Worm (Caenorhabditis elegans) whole organism, late embryonic: ENCODE results near the gene str-264.

Experiments
- C08G9.2 ChIP-seq: sonication (generic microtip); optimal IDR thresholded peaks from 2 replicates; lab custom pipeline; 2016; ENCODE audit warnings: mild to moderate bottlenecking, missing genetic modification characterization, moderate library complexity, missing compliant biosample characterization
- K09A11.1 ChIP-seq: sonication (generic microtip); optimal IDR thresholded peaks from 2 replicates; lab custom pipeline; 2017; ENCODE audit warnings: antibody characterized with exemption, mild to moderate bottlenecking, missing genetic modification characterization, missing compliant biosample characterization; ENCODE audit not compliant: insufficient read depth
- T23F11.4 ChIP-seq: fragments of 200-800 bp; sonication (Bioruptor generic); optimal IDR thresholded peaks from 2 replicates; lab custom pipeline; 2018; ENCODE audit warnings: mild to moderate bottlenecking, missing genetic modification characterization, missing compliant biosample characterization
- ahr-1 ChIP-seq: sonication (generic microtip); optimal IDR thresholded peaks from 2 replicates; lab custom pipeline; 2016; ENCODE audit warnings: missing genetic modification characterization, missing compliant biosample characterization
- ama-1 ChIP-seq: fragments of 150-350 bp; optimal IDR thresholded peaks from 2 replicates; lab custom pipeline; 2014
- ceh-14 ChIP-seq: sonication (generic microtip); optimal IDR thresholded peaks from 2 replicates; lab custom pipeline; 2016; ENCODE audit warnings: missing genotype, missing genetic modification characterization, missing compliant biosample characterization
- ceh-18 ChIP-seq: sonication (generic microtip); optimal IDR thresholded peaks from 2 replicates; lab custom pipeline; 2016; ENCODE audit warnings: missing genetic modification characterization, missing compliant biosample characterization
- ceh-19 ChIP-seq: fragments of 200-800 bp; sonication (Bioruptor generic); optimal IDR thresholded peaks from 2 replicates; lab custom pipeline; 2018; ENCODE audit warnings: mild to moderate bottlenecking, missing genetic modification characterization, missing compliant biosample characterization
- ceh-2 ChIP-seq: sonication (generic microtip); optimal IDR thresholded peaks from 2 replicates; lab custom pipeline; 2016; ENCODE audit warnings: missing genotype, missing genetic modification characterization, missing compliant biosample characterization
- ceh-24 ChIP-seq: sonication (generic microtip); optimal IDR thresholded peaks from 2 replicates; lab custom pipeline; 2016; ENCODE audit warnings: mild to moderate bottlenecking, missing genetic modification characterization, missing compliant biosample characterization
- ceh-31 ChIP-seq: sonication (generic microtip); optimal IDR thresholded peaks from 2 replicates; lab custom pipeline; 2016; ENCODE audit warnings: missing genetic modification characterization, missing compliant biosample characterization
- ceh-34 ChIP-seq: sonication (generic microtip); optimal IDR thresholded peaks from 2 replicates; lab custom pipeline; 2016; ENCODE audit warnings: mild to moderate bottlenecking, missing genetic modification characterization, missing compliant biosample characterization
- ceh-6 ChIP-seq: fragments of 200-800 bp; sonication (Bioruptor generic); optimal IDR thresholded peaks from 2 replicates; lab custom pipeline; 2018; ENCODE audit warnings: mild to moderate bottlenecking, missing genetic modification characterization, missing compliant biosample characterization
- ceh-9 ChIP-seq: sonication (generic microtip); optimal IDR thresholded peaks from 2 replicates; lab custom pipeline; 2016; ENCODE audit warnings: mild to moderate bottlenecking, missing genetic modification characterization, inconsistent platforms, missing compliant biosample characterization
- che-1 ChIP-seq: sonication (generic microtip); optimal IDR thresholded peaks from 2 replicates; lab custom pipeline; 2016; ENCODE audit warnings: mild to moderate bottlenecking, missing genetic modification characterization, missing compliant biosample characterization
- elt-4 ChIP-seq: sonication (generic microtip); optimal IDR thresholded peaks from 2 replicates; lab custom pipeline; 2016; ENCODE audit warnings: missing genetic modification characterization, missing compliant biosample characterization
- ets-4 ChIP-seq: sonication (generic microtip); optimal IDR thresholded peaks from 2 replicates; lab custom pipeline; 2016; ENCODE audit warnings: missing genetic modification characterization, missing compliant biosample characterization
- eyg-1 ChIP-seq: sonication (generic microtip); optimal IDR thresholded peaks from 2 replicates; lab custom pipeline; 2016; ENCODE audit warnings: missing genotype, missing genetic modification characterization, missing compliant biosample characterization
- hlh-13 ChIP-seq: fragments of 200-800 bp; sonication (Bioruptor generic); optimal IDR thresholded peaks from 2 replicates; lab custom pipeline; 2018; ENCODE audit warnings: mild to moderate bottlenecking, missing genetic modification characterization, missing compliant biosample characterization
- hlh-15 ChIP-seq: sonication (generic microtip); optimal IDR thresholded peaks from 2 replicates; lab custom pipeline; 2016; ENCODE audit warnings: missing genetic modification characterization, missing compliant biosample characterization
- hlh-8 ChIP-seq: sonication (generic microtip); optimal IDR thresholded peaks from 2 replicates; lab custom pipeline; 2016; ENCODE audit warnings: missing genotype, missing genetic modification characterization, missing compliant biosample characterization
- lim-6 ChIP-seq: sonication (generic microtip); optimal IDR thresholded peaks from 2 replicates; lab custom pipeline; 2016; ENCODE audit warnings: missing genetic modification characterization, missing compliant biosample characterization
- madf-2 ChIP-seq: sonication (generic microtip); optimal IDR thresholded peaks from 2 replicates; lab custom pipeline; 2017; ENCODE audit warnings: missing genetic modification characterization, missing compliant biosample characterization
- nfya-1 ChIP-seq: sonication (generic microtip); optimal IDR thresholded peaks from 2 replicates; lab custom pipeline; 2017; ENCODE audit warnings: missing genetic modification characterization, mild to moderate bottlenecking, missing compliant biosample characterization, antibody characterized with exemption, moderate library complexity
- nhr-11 ChIP-seq: fragments of 150-350 bp; optimal IDR thresholded peaks from 2 replicates; lab custom pipeline; 2014; ENCODE audit warnings: missing biosample characterization, missing genetic modification characterization
- nhr-232 ChIP-seq: sonication (generic microtip); optimal IDR thresholded peaks from 2 replicates; lab custom pipeline; 2016; ENCODE audit warnings: missing genetic modification characterization, missing compliant biosample characterization
- pat-9 ChIP-seq: fragments of 200-800 bp; sonication (Bioruptor generic); optimal IDR thresholded peaks from 2 replicates; lab custom pipeline; 2018; ENCODE audit warnings: mild to moderate bottlenecking, missing genetic modification characterization, moderate library complexity, missing compliant biosample characterization
- pax-1 ChIP-seq: fragments of 150-350 bp; optimal IDR thresholded peaks from 2 replicates; lab custom pipeline; 2014; ENCODE audit warnings: missing biosample characterization, missing genetic modification characterization
- pha-2 ChIP-seq: sonication (generic microtip); optimal IDR thresholded peaks from 2 replicates; lab custom pipeline; 2017; ENCODE audit warnings: mild to moderate bottlenecking, missing genetic modification characterization, missing compliant biosample characterization
- pqm-1 ChIP-seq: sonication (generic microtip); optimal IDR thresholded peaks from 2 replicates; lab custom pipeline; 2016; ENCODE audit warnings: missing genetic modification characterization, missing compliant biosample characterization
- pros-1 ChIP-seq: fragments of 150-350 bp; optimal IDR thresholded peaks from 2 replicates; lab custom pipeline; 2014; ENCODE audit warnings: missing biosample characterization, missing genetic modification reagents, missing genetic modification characterization
- sdc-2 ChIP-seq: sonication (generic microtip); optimal IDR thresholded peaks from 2 replicates; lab custom pipeline; 2016; ENCODE audit warnings: missing genotype, missing genetic modification characterization, missing compliant biosample characterization
- tbx-2 ChIP-seq: sonication (generic microtip); optimal IDR thresholded peaks from 2 replicates; lab custom pipeline; 2016; ENCODE audit warnings: missing genetic modification characterization, missing compliant biosample characterization
- unc-42 ChIP-seq: sonication (generic microtip); optimal IDR thresholded peaks from 2 replicates; lab custom pipeline; 2016; ENCODE audit warnings: missing genotype, missing genetic modification characterization, missing compliant biosample characterization
- zip-5 ChIP-seq: sonication (generic microtip); optimal IDR thresholded peaks from 2 replicates; lab custom pipeline; 2016; ENCODE audit warnings: missing genetic modification characterization, missing compliant biosample characterization

Gene str-264

DNA sequence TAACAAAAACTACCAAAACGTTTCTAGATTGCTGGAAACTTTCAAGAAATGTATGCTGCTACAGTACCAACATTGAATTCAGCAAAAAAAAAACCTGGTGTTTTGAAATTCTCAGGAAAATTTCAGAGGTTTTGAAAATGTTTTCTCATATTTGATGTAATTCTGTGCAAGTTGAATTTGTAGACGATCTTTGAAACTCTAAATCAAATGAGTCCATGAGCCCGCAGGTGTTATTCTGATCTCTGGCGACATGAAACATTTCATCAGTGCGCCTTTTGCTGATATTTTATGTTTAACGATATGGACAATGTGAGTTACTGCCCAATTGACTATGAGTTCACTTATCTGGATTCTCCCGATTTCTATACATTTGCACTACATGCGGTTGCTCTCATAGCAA lies 1.3 kb upstream of the str-264 start, which contains the start of gene srh-218:
Gene srh-218, plus strand, starts transcription at position 301 of the 400 bp plus-strand sequence.
- TF ChIP-seq nhr-232 (tag; lab: Kevin White, UChicago) (no peak), ceh-18 (no peak), K09A11.1 (tag; lab: Kevin White, UChicago) (no peak), ceh-14 (tag; lab: Kevin White, UChicago) (no peak)

DNA sequence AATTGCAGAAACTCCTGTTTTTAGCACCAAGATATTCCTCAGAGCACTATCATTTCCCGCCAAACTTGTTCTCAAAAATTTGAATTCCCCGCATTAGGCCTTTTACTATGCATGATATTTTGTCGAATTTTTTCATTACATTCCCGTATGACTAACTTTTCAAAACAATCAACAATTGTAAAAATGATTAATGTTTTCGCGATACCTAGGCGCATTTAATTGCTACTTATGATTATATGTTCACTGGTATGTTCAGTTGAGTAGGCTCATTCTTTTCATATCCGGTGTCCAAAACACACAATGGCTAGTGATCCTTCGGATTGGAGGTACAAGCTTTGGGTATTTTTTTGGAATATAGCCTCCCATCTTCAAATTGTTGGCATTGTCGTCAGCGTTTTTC lies 4.7 kb downstream of the str-264 start, which contains the start of gene srw-21:
Gene srw-21, plus strand, starts transcription at position 301 of the 400 bp plus-strand sequence.
- TF ChIP-seq nhr-11 (tag; lab: Kevin White, UChicago), result no peak
- no peak for TF ChIP-seq pat-9
- TF ChIP-seq tbx-2 (tag; lab: Kevin White, UChicago), result no peak
- TF ChIP-seq ceh-34 (tag; lab: Kevin White, UChicago), result no peak
- no peak for TF ChIP-seq ahr-1 (tag; lab: Kevin White, UChicago)
- no peak for TF ChIP-seq T23F11.4 (GFP tag; lab: Kevin White, UChicago)
- no peak for TF ChIP-seq nhr-232 (tag; lab: Kevin White, UChicago)
- no peak for TF ChIP-seq lim-6 (tag; lab: Kevin White, UChicago)
- no peak for TF ChIP-seq sdc-2
- no peak for TF ChIP-seq pqm-1
- no peak for TF ChIP-seq pha-2 (tag; lab: Kevin White, UChicago)
- TF ChIP-seq pax-1 (tag; lab: Kevin White, UChicago), result no peak
- no peak for TF ChIP-seq unc-42

DNA sequence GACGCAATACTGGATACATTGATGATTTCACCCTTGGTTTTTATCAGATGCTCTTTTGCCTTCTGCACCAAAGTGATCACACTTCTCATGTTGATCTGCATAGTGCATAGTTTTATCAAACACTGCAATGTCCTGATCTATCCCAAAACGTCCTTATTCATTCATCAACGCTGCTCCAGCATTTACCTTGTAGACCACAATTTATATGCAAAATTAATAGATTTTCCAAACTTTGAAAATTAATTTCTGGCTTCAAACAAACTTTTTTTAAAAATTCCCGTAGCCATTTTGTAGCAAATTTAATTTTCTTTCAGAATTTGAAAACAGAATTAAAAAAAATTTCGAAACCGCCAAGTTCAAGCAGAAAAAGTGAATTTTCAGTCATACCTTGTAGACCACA lies 7.9 kb downstream of the str-264 start, which contains the start of gene C06B8.3:
Gene C06B8.3, minus strand, starts transcription at position 101 of the 400 bp plus-strand sequence.
- TF ChIP-seq nfya-1 (tag; lab: Kevin White, UChicago) (no peak), madf-2 (tag; lab: Kevin White, UChicago) (no peak), ceh-34 (tag; lab: Kevin White, UChicago) (no peak), pros-1 (tag; lab: Kevin White, UChicago) (no peak), ceh-14 (tag; lab: Kevin White, UChicago) (no peak), lim-6 (tag; lab: Kevin White, UChicago) (no peak), pat-9 (no peak), ceh-19 (GFP tag; lab: Kevin White, UChicago) (no peak), ceh-2 (tag; lab: Kevin White, UChicago) (no peak), ceh-9 (tag; lab: Kevin White, UChicago) (no peak), ama-1 (lab: Kevin White, UChicago) (no peak), eyg-1 (tag; lab: Kevin White, UChicago) (no peak), elt-4 (no peak), tbx-2 (tag; lab: Kevin White, UChicago) (no peak), hlh-15 (tag; lab: Kevin White, UChicago) (no peak), C08G9.2 (tag; lab: Kevin White, UChicago) (no peak), zip-5 (tag; lab: Kevin White, UChicago) (no peak), ahr-1 (tag; lab: Kevin White, UChicago) (no peak), ceh-18 (no peak), T23F11.4 (GFP tag; lab: Kevin White, UChicago) (no peak)

DNA sequence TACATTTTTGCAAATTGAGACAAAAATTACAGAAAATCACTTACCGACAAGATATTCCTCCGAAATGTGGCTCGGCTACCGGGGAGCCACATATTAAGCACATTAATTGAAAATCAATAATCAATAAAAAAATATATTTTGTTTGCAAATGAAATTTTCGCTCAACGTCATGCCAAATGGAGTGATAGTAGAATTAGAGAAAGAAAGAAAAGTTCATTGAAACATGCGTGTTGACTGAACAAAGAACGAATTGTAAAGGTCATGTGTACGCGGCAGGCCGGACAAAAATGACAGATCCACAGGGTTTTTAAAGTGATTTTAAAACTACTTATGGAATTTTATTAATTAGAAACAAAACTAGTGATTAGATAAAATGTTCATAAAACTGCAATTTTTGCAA lies 8.9 kb downstream of the str-264 start:
- TF ChIP-seq ceh-31 (tag; lab: Kevin White, UChicago) (no peak), C08G9.2 (tag; lab: Kevin White, UChicago) (no peak)

DNA sequence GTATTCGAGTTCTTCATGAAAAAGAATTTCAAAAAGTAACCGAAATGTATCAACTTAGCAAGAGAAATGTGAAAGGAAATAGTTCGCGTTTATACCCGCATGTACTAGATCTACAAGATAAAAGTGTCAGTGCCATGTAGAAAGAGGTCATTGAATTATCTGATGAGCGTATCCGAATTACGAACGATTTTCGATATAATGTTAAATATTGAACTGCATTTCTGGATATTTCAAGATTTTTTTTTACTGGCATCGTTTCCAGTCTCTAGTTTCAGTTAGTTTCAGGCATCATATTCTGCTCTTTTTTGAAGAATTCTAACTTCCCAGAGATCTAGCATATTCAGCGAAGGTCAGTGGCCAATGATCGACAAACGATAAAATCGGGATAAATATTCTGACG lies 11.0 kb downstream of the str-264 start, which contains the start of gene nhr-150:
Gene nhr-150, minus strand, starts transcription at position 92 of the 400 bp plus-strand sequence.
- TF ChIP-seq ceh-14 (tag; lab: Kevin White, UChicago) (no peak), ets-4 (tag; lab: Kevin White, UChicago) (no peak), hlh-8 (tag; lab: Kevin White, UChicago) (no peak), ceh-24 (no peak), T23F11.4 (GFP tag; lab: Kevin White, UChicago) (no peak), hlh-13 (GFP tag; lab: Kevin White, UChicago) (no peak), che-1 (tag; lab: Kevin White, UChicago) (no peak), ceh-6 (GFP tag; lab: Kevin White, UChicago) (no peak)
